Fruit fly (Drosophila melanogaster): ENCODE data around the gene CG8003.

The CG8003 gene

DNA sequence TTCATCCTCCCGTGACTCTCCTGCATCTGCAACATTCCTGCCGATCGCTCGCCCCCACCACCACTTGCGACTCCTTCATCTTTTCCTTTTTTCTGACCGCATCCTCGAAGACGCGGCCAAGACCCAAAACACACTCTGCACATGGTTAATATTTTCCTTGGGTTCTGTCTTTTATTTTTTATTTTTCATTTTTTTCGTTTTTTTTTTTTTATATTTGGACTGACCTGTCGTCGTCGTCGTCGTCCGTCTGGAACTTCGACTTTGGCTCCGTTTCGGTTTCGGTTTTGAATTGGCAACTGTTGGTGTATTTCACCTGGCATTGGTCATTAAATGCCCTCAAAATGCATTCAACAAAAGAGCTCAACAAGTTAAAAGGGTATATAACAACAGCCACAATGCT is 50.7 kb downstream of the CG8003 start:
- no peak for TF ChIP-seq D1 (tag; optimal IDR thresholded peaks at IDR 0.05)
- TF ChIP-seq CG4496 (GFP tag; IDR thresholded peaks at IDR 0.05): peak; percentile 49; the same call in 1 of the 3 replicates

All from whole organism, pupa.